Fruit fly (Drosophila melanogaster) whole organism, prepupa: ENCODE results near the gene spz.

Source experiments
- Blimp-1 ChIP-seq: fragments of 200-800 bp; sonication (Bioruptor generic); optimal IDR thresholded peaks from 3 replicates; lab custom pipeline; 2017; ENCODE audit warnings: missing biosample characterization, missing genetic modification characterization, mild to moderate bottlenecking, moderate library complexity, missing genetic modification reagents
- CG10631 ChIP-seq: fragments of 200-800 bp; sonication (Bioruptor generic); optimal IDR thresholded peaks from 2 replicates; lab custom pipeline; 2016; ENCODE audit warnings: missing biosample characterization, missing genetic modification characterization
- CG10669 ChIP-seq: fragments of 200-800 bp; sonication (Bioruptor generic); optimal IDR thresholded peaks from 3 replicates; lab custom pipeline; 2018; ENCODE audit warnings: missing biosample characterization, mild to moderate bottlenecking, missing genetic modification characterization, moderate library complexity
- CG11762 ChIP-seq: fragments of 200-800 bp; sonication (Bioruptor generic); optimal IDR thresholded peaks from 3 replicates; lab custom pipeline; 2016; ENCODE audit warnings: missing biosample characterization, missing genetic modification characterization; ENCODE audit not compliant: insufficient read depth
- CG15336 ChIP-seq: fragments of 200-800 bp; sonication (Bioruptor generic); IDR thresholded peaks from 2 replicates; pipeline ENCODE4 v1.3.6; 2022; ENCODE audit warnings: missing biosample characterization, missing genetic modification characterization
- CG1621 ChIP-seq: fragments of 200-800 bp; sonication (Bioruptor generic); optimal IDR thresholded peaks from 3 replicates; lab custom pipeline; 2018; ENCODE audit warnings: missing biosample characterization, mild to moderate bottlenecking, missing genetic modification characterization
- CG16779 ChIP-seq: fragments of 200-800 bp; sonication (Bioruptor generic); optimal IDR thresholded peaks from 3 replicates; lab custom pipeline; 2017; ENCODE audit warnings: missing biosample characterization, mild to moderate bottlenecking, missing genetic modification characterization
- CG32006 ChIP-seq: fragments of 200-800 bp; sonication (Bioruptor generic); optimal IDR thresholded peaks from 3 replicates; lab custom pipeline; 2017; ENCODE audit warnings: missing biosample characterization, mild to moderate bottlenecking, missing genetic modification characterization
- CG34406 ChIP-seq: fragments of 200-800 bp; sonication (Bioruptor generic); optimal IDR thresholded peaks from 3 replicates; lab custom pipeline; 2016; ENCODE audit warnings: missing biosample characterization, missing genetic modification characterization
- CG3919 ChIP-seq: fragments of 200-800 bp; sonication (Bioruptor generic); optimal IDR thresholded peaks from 3 replicates; lab custom pipeline; 2016; ENCODE audit warnings: missing biosample characterization, missing genetic modification characterization
- CG6163 ChIP-seq: fragments of 200-800 bp; sonication (Bioruptor generic); IDR thresholded peaks from 3 replicates; pipeline ENCODE4 v1.3.6; 2022; ENCODE audit warnings: missing biosample characterization, missing genetic modification characterization
- CG6276 ChIP-seq: fragments of 200-800 bp; sonication (Bioruptor generic); optimal IDR thresholded peaks from 2 replicates; lab custom pipeline; 2017; ENCODE audit warnings: missing biosample characterization, mild to moderate bottlenecking, missing genetic modification characterization
- CG6808 ChIP-seq: fragments of 200-800 bp; sonication (Bioruptor generic); optimal IDR thresholded peaks from 3 replicates; lab custom pipeline; 2017; ENCODE audit warnings: missing biosample characterization, missing genetic modification characterization, mild to moderate bottlenecking, moderate library complexity, missing genetic modification reagents
- CG7368 ChIP-seq: fragments of 200-800 bp; sonication (Bioruptor generic); optimal IDR thresholded peaks from 3 replicates; lab custom pipeline; 2016; ENCODE audit warnings: missing biosample characterization, missing genetic modification characterization
- CG8319 ChIP-seq: fragments of 200-800 bp; sonication (Bioruptor generic); optimal IDR thresholded peaks from 3 replicates; lab custom pipeline; 2016; ENCODE audit warnings: missing biosample characterization, missing genetic modification characterization
- CG9139 ChIP-seq: fragments of 200-800 bp; sonication (Bioruptor generic); optimal IDR thresholded peaks from 3 replicates; lab custom pipeline; 2017; ENCODE audit warnings: missing biosample characterization, mild to moderate bottlenecking, missing genetic modification characterization
- Eip75B ChIP-seq: fragments of 200-800 bp; sonication (Bioruptor generic); optimal IDR thresholded peaks from 3 replicates; lab custom pipeline; 2016; ENCODE audit warnings: missing biosample characterization, missing genetic modification characterization
- Eip78C ChIP-seq: fragments of 200-800 bp; sonication (Bioruptor generic); peaks from one replicate; lab custom pipeline; 2016; ENCODE audit warnings: missing biosample characterization, missing genetic modification characterization
- Ets21C ChIP-seq: fragments of 200-800 bp; sonication (Bioruptor generic); optimal IDR thresholded peaks from 3 replicates; lab custom pipeline; 2016; ENCODE audit warnings: missing biosample characterization, missing genetic modification characterization
- Ets96B ChIP-seq: fragments of 200-800 bp; optimal IDR thresholded peaks from 2 replicates; lab custom pipeline; 2019; ENCODE audit warnings: missing biosample characterization, mild to moderate bottlenecking, missing genetic modification characterization, moderate library complexity
- Gug ChIP-seq: fragments of 200-800 bp; sonication (Bioruptor generic); IDR thresholded peaks from 2 replicates; pipeline ENCODE4 v1.3.6; 2022; ENCODE audit warnings: missing biosample characterization, missing genetic modification characterization
- Hr39 ChIP-seq: fragments of 200-800 bp; sonication (Bioruptor generic); optimal IDR thresholded peaks from 2 replicates; lab custom pipeline; 2016; ENCODE audit warnings: missing biosample characterization, missing genetic modification characterization
- Hr4 ChIP-seq: fragments of 200-800 bp; sonication (Bioruptor generic); optimal IDR thresholded peaks from 3 replicates; lab custom pipeline; 2016; ENCODE audit warnings: missing biosample characterization, missing genetic modification characterization
- Lpt ChIP-seq: fragments of 200-800 bp; sonication (Bioruptor generic); optimal IDR thresholded peaks from 3 replicates; lab custom pipeline; 2016; ENCODE audit warnings: missing biosample characterization, missing genetic modification characterization
- Met ChIP-seq: fragments of 200-800 bp; sonication (Bioruptor generic); optimal IDR thresholded peaks from 3 replicates; lab custom pipeline; 2016; ENCODE audit warnings: missing biosample characterization, missing genetic modification characterization
- OdsH ChIP-seq: fragments of 200-800 bp; sonication (Bioruptor generic); optimal IDR thresholded peaks from 3 replicates; lab custom pipeline; 2016; ENCODE audit warnings: missing biosample characterization, missing genetic modification characterization
- Smox ChIP-seq: fragments of 200-800 bp; sonication (Bioruptor generic); optimal IDR thresholded peaks from 3 replicates; lab custom pipeline; 2016; ENCODE audit warnings: missing biosample characterization, missing genetic modification characterization
- Sox14 ChIP-seq: fragments of 200-800 bp; sonication (Bioruptor generic); optimal IDR thresholded peaks from 3 replicates; lab custom pipeline; 2016; ENCODE audit warnings: missing biosample characterization, missing genetic modification characterization
- Sox15 ChIP-seq: fragments of 200-800 bp; sonication (Bioruptor generic); optimal IDR thresholded peaks from 3 replicates; lab custom pipeline; 2016; ENCODE audit warnings: missing biosample characterization, missing genetic modification characterization
- achi ChIP-seq: fragments of 200-800 bp; sonication (Bioruptor generic); optimal IDR thresholded peaks from 3 replicates; lab custom pipeline; 2016; ENCODE audit warnings: missing biosample characterization, missing genetic modification characterization
- cyc ChIP-seq: fragments of 200-800 bp; sonication (Bioruptor generic); optimal IDR thresholded peaks from 3 replicates; lab custom pipeline; 2016; ENCODE audit warnings: missing biosample characterization, missing genetic modification characterization
- dac ChIP-seq: fragments of 200-800 bp; sonication (Bioruptor generic); optimal IDR thresholded peaks from 2 replicates; lab custom pipeline; 2017; ENCODE audit warnings: missing biosample characterization, mild to moderate bottlenecking, missing genetic modification characterization
- eg ChIP-seq: fragments of 200-800 bp; sonication (Bioruptor generic); IDR thresholded peaks from 3 replicates; pipeline ENCODE4 v1.3.6; 2022; ENCODE audit warnings: missing biosample characterization, missing genetic modification characterization
- esn ChIP-seq: fragments of 200-800 bp; sonication (Bioruptor generic); optimal IDR thresholded peaks from 2 replicates; lab custom pipeline; 2016; ENCODE audit warnings: missing biosample characterization, mild to moderate bottlenecking, missing genetic modification characterization, moderate library complexity
- fkh ChIP-seq: fragments of 200-800 bp; sonication (Bioruptor generic); optimal IDR thresholded peaks from 3 replicates; lab custom pipeline; 2017; ENCODE audit warnings: missing biosample characterization, mild to moderate bottlenecking, missing genetic modification characterization, moderate library complexity
- lz ChIP-seq: fragments of 200-800 bp; sonication (Bioruptor generic); optimal IDR thresholded peaks from 3 replicates; lab custom pipeline; 2016; ENCODE audit warnings: missing biosample characterization, missing genetic modification characterization
- net ChIP-seq: fragments of 200-800 bp; sonication (Bioruptor generic); optimal IDR thresholded peaks from 3 replicates; lab custom pipeline; 2016; ENCODE audit warnings: missing biosample characterization, missing genetic modification characterization
- salr ChIP-seq, 2 experiments: fragments of 200-800 bp; sonication (Bioruptor generic); optimal IDR thresholded peaks; 3 replicates each; lab custom pipeline; 2016 to 2018; ENCODE audit warnings: missing biosample characterization in 2 of 2, missing genetic modification characterization in 2 of 2, mild to moderate bottlenecking in 1 of 2
- ss ChIP-seq, 2 experiments: fragments of 200-800 bp; sonication (Bioruptor generic); optimal IDR thresholded peaks; 2 replicates in 1 of 2; 3 replicates in 1 of 2; lab custom pipeline; 2017 to 2018; ENCODE audit warnings: mild to moderate bottlenecking in 2 of 2, missing biosample characterization in 2 of 2, missing genetic modification characterization in 2 of 2, moderate library complexity in 1 of 2
- svp ChIP-seq: fragments of 200-800 bp; sonication (Bioruptor generic); peaks from one replicate; lab custom pipeline; 2016; ENCODE audit warnings: missing biosample characterization, missing genetic modification characterization
- topi ChIP-seq: fragments of 200-800 bp; sonication (Bioruptor generic); optimal IDR thresholded peaks from 3 replicates; lab custom pipeline; 2016; ENCODE audit warnings: missing biosample characterization, missing genetic modification characterization
- vri ChIP-seq: fragments of 200-800 bp; sonication (Bioruptor generic); optimal IDR thresholded peaks from 3 replicates; lab custom pipeline; 2016; ENCODE audit warnings: missing biosample characterization, mild to moderate bottlenecking, missing genetic modification characterization

Gene spz

dm6 chr3R:27092263-27092662, 22.4 kb upstream of the spz start (continued):
- TF ChIP-seq topi (peak; percentile 30), achi (peak; percentile 36), Hr39 (GFP tag; lab: Kevin White, UChicago) (peak; percentile 17), OdsH (peak; percentile 43), Hr4 (GFP tag; lab: Kevin White, UChicago) (peak; percentile 36), Eip78C (GFP tag; lab: Kevin White, UChicago) (peak; percentile 62), CG6163 (peak; percentile 79), Ets21C (peak; percentile 5)
- TF ChIP-seq, all 60 proteins: peak for 36

- TF ChIP-seq cyc (GFP tag; lab: Kevin White, UChicago), result no peak
- peak; percentile 18 for TF ChIP-seq Eip78C (GFP tag; lab: Kevin White, UChicago)
- TF ChIP-seq CG6808, result no peak
- peak; percentile 42 for TF ChIP-seq Eip75B (GFP tag; lab: Kevin White, UChicago)
- peak; percentile 84 for TF ChIP-seq Blimp-1 (GFP tag; lab: Kevin White, UChicago)
- peak; percentile 25 for TF ChIP-seq Lpt (GFP tag; lab: Kevin White, UChicago)
- peak; percentile 54; the same call in 2 of the 3 replicates for TF ChIP-seq CG6163
- TF ChIP-seq eg, result 0 out of 3 replicates have a peak, but pooled peaks have one; percentile 21
- no peak for TF ChIP-seq dac (GFP tag; lab: Kevin White, UChicago)
- peak in 1 of 2 experiments; percentile 43 for TF ChIP-seq ss (GFP tag; optimal IDR thresholded peaks at IDR 0.05; lab: Kevin White, UChicago)
- TF ChIP-seq, all 60 proteins: peak for 7
Measured at dm6 chr3R:27091106-27091505, 21.2 kb upstream of the spz start, which contains the start of gene Cpr97Eb. TSS of gene Cpr97Eb (minus strand) at chr3R:27091130.

DNA sequence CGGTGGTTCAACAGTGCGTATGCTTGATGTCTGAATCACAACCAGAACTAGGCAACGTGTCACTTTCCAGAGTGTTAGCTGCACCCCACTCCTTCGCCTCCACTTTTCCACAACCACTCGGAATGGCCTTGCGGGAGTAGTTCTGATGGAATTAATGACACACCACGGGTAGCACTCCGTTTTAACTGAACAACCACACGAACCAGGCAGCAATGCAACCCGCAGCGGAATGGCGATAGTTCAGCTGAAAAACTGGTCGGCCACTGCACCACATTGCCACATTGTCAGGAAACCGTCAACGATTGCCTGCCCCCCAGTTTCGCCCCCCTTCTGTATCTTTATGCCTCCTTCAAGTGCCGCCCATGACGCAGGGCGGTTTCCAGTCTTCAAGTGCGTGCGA, 17.7 kb upstream of the spz start, which contains the start of gene Cpr97Ea:
Cpr97Ea (minus strand) TSS at position 230 of the 400 bp plus-strand sequence.
- TF ChIP-seq Eip78C (GFP tag; lab: Kevin White, UChicago) (peak; percentile 18), CG8319 (GFP tag; lab: Kevin White, UChicago) (no peak), Smox (GFP tag; lab: Kevin White, UChicago) (no peak), Ets96B (no peak), ss (GFP tag; optimal IDR thresholded peaks at IDR 0.05; lab: Kevin White, UChicago) (peak; percentile 0 to 18), CG15336 (GFP tag; lab: Robert Waterston, UW) (no peak), Gug (no peak), CG6276 (GFP tag; lab: Kevin White, UChicago) (no peak), CG1621 (tag; lab: Kevin White, UChicago) (peak; percentile 76)

DNA sequence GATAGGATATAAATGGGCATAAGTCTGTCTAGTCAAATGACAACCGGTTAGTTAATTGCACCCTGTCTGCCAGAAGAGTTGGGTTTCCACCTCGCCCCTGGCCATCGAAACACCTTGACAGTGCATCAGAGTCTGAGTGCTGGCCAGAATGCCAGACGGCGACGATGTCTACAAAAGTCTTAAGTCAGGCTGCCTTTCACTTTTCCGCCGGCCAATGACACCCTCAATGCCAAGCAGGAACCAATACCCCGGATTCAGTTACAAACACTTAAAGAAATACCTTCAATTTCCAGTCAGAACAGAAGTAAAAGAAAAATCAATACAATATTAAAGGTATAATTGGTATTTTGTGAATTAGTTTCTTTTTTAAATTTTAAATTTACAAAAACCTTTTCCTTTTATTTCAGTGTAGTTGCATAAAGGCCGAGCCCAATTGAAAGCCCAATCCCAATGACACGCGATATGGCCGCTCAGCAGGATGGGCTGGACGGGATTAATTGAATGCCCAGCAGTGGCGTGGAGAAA, 14.7 kb upstream of the spz start:
- no peak for TF ChIP-seq CG1621 (tag; lab: Kevin White, UChicago)
- no peak for TF ChIP-seq Sox15
- peak; percentile 22 for TF ChIP-seq net (GFP tag; lab: Kevin White, UChicago)
- TF ChIP-seq esn (GFP tag; lab: Kevin White, UChicago), result no peak
- no peak for TF ChIP-seq vri (GFP tag; lab: Kevin White, UChicago)
- no peak for TF ChIP-seq Smox (GFP tag; lab: Kevin White, UChicago)
- TF ChIP-seq CG10669, result no peak
- no peak for TF ChIP-seq CG16779 (tag; lab: Kevin White, UChicago)
- no peak for TF ChIP-seq CG34406 (GFP tag; lab: Kevin White, UChicago)
- peak; percentile 8 for TF ChIP-seq CG6276 (GFP tag; lab: Kevin White, UChicago)
- no peak for TF ChIP-seq svp
- TF ChIP-seq CG8319 (GFP tag; lab: Kevin White, UChicago), result peak; percentile 4
- peak; percentile 59 for TF ChIP-seq Eip75B (GFP tag; lab: Kevin White, UChicago)
- peak; percentile 68 to 74 for TF ChIP-seq ss (GFP tag; optimal IDR thresholded peaks at IDR 0.05; lab: Kevin White, UChicago)
- TF ChIP-seq eg, result peak; percentile 73
- TF ChIP-seq CG3919, result peak; percentile 49
- no peak for TF ChIP-seq Gug
- TF ChIP-seq fkh (GFP tag; lab: Kevin White, UChicago), result no peak
- TF ChIP-seq achi, result peak; percentile 53
- TF ChIP-seq CG11762 (GFP tag; lab: Kevin White, UChicago), result peak; percentile 1
- peak; percentile 9 for TF ChIP-seq Lpt (GFP tag; lab: Kevin White, UChicago)
- TF ChIP-seq salr (GFP tag; optimal IDR thresholded peaks at IDR 0.05; lab: Kevin White, UChicago), result no peak
- peak; percentile 6 for TF ChIP-seq CG32006 (GFP tag; lab: Kevin White, UChicago)
- peak; percentile 1 for TF ChIP-seq Blimp-1 (GFP tag; lab: Kevin White, UChicago)
- TF ChIP-seq Eip78C (GFP tag; lab: Kevin White, UChicago), result peak; percentile 92
- peak; percentile 17; the same call in 1 of the 2 replicates for TF ChIP-seq CG15336 (GFP tag; lab: Robert Waterston, UW)
- no peak for TF ChIP-seq Sox14
- peak; percentile 28 for TF ChIP-seq CG9139 (GFP tag; lab: Kevin White, UChicago)
- peak; percentile 78 for TF ChIP-seq CG6163
- TF ChIP-seq lz (GFP tag; lab: Kevin White, UChicago), result no peak
- TF ChIP-seq CG10631 (GFP tag; lab: Kevin White, UChicago), result peak; percentile 21
- peak; percentile 46 for TF ChIP-seq CG7368 (GFP tag; lab: Kevin White, UChicago)
- peak; percentile 19 for TF ChIP-seq topi
- TF ChIP-seq Met, result peak; percentile 14
